Fruit fly (Drosophila melanogaster): Measurements from ENCODE around the gene repo.

Gene repo

dm6 chr3R:18226043-18226808 is 9.8 kb upstream of the repo start, which contains the start of the genes CG7168 and Mdh2:
TSS of gene CG7168 (minus strand) at chr3R:18226082.
TSS of gene Mdh2 (plus strand) at chr3R:18226396.
- TF ChIP-seq noc (tag; optimal IDR thresholded peaks at IDR 0.05) = no peak

dm6 chr3R:18226809-18227157 is 9.2 kb upstream of the repo start:
- TF ChIP-seq noc (tag; optimal IDR thresholded peaks at IDR 0.05) = no peak

- TF ChIP-seq noc (tag; optimal IDR thresholded peaks at IDR 0.05) = no peak
Observed at dm6 chr3R:18227385-18227784, 8.6 kb upstream of the repo start.

- TF ChIP-seq noc (tag; optimal IDR thresholded peaks at IDR 0.05) = no peak
Observed at dm6 chr3R:18228713-18229222, 7.2 kb upstream of the repo start.

dm6 chr3R:18230229-18230628 is 5.8 kb upstream of the repo start:
- TF ChIP-seq noc (tag; optimal IDR thresholded peaks at IDR 0.05) = no peak

dm6 chr3R:18232187-18232586 is 3.8 kb upstream of the repo start:
- TF ChIP-seq noc (tag; optimal IDR thresholded peaks at IDR 0.05) = no peak

- no peak for TF ChIP-seq noc (tag; optimal IDR thresholded peaks at IDR 0.05)
Observed at dm6 chr3R:18234699-18235257, 1.2 kb upstream of the repo start.

- peak; percentile 34 for TF ChIP-seq noc (tag; optimal IDR thresholded peaks at IDR 0.05)
Observed at dm6 chr3R:18242089-18242955, 6.3 kb downstream of the repo start, which contains the start of the genes CG7156 and 14-3-3epsilon. TSS of gene CG7156 (minus strand) at chr3R:18242159. TSS of gene 14-3-3epsilon (plus strand) at chr3R:18242531.

- TF ChIP-seq noc (tag; optimal IDR thresholded peaks at IDR 0.05) = no peak
Observed at dm6 chr3R:18243000-18243399, 7.0 kb downstream of the repo start.

dm6 chr3R:18243718-18244170 is 7.8 kb downstream of the repo start:
- TF ChIP-seq noc (tag; optimal IDR thresholded peaks at IDR 0.05) = peak; percentile 4

- peak; percentile 70 for TF ChIP-seq noc (tag; optimal IDR thresholded peaks at IDR 0.05)
Observed at dm6 chr3R:18244171-18245043, 8.4 kb downstream of the repo start.

- no peak for TF ChIP-seq noc (tag; optimal IDR thresholded peaks at IDR 0.05)
Observed at dm6 chr3R:18245044-18245596, 9.1 kb downstream of the repo start.

dm6 chr3R:18246041-18246440 is 10.0 kb downstream of the repo start:
- TF ChIP-seq noc (tag; optimal IDR thresholded peaks at IDR 0.05) = no peak

dm6 chr3R:18249268-18249667 is 13.3 kb downstream of the repo start:
- TF ChIP-seq noc (tag; optimal IDR thresholded peaks at IDR 0.05) = no peak

- no peak for TF ChIP-seq noc (tag; optimal IDR thresholded peaks at IDR 0.05)
Observed at dm6 chr3R:18250815-18251214, 14.8 kb downstream of the repo start, which contains the start of gene CG18598. TSS of gene CG18598 (plus strand) at chr3R:18251115.
